Worm (Caenorhabditis elegans): ENCODE measurements around the gene lips-13.

ce11 chrII:1100719-1101118, 17.1 kb downstream of the lips-13 start, which contains the start of gene pho-14:
- TF ChIP-seq unc-39 (tag; optimal IDR thresholded peaks at IDR 0.05) (no peak), dpl-1 (GFP tag; optimal IDR thresholded peaks at IDR 0.05) (no peak), nhr-11 (tag; optimal IDR thresholded peaks at IDR 0.05) (no peak), pqm-1 (tag; optimal IDR thresholded peaks at IDR 0.05) (no peak), php-3 (GFP tag; IDR thresholded peaks at IDR 0.05) (no peak)

All from whole organism, L4 larva.